Fruit fly (Drosophila melanogaster) whole organism, pupa: ENCODE results near the gene Toll-9.

Experiments used
- CG14655 ChIP-seq: fragments of 200-800 bp; sonication (Bioruptor generic); optimal IDR thresholded peaks from 3 replicates; lab custom pipeline; 2017; ENCODE audit warnings: mild to moderate bottlenecking, missing biosample characterization, missing genetic modification reagents, missing genetic modification characterization
- CG32121 ChIP-seq: fragments of 200-800 bp; sonication (Bioruptor generic); IDR thresholded peaks from 2 replicates; pipeline ENCODE4 v1.3.6; 2022; ENCODE audit warnings: missing biosample characterization, missing genetic modification characterization
- CG4496 ChIP-seq: fragments of 200-800 bp; sonication (Bioruptor generic); IDR thresholded peaks from 3 replicates; pipeline ENCODE4 v1.3.6; 2022; ENCODE audit warnings: missing biosample characterization, missing genetic modification characterization
- Snoo ChIP-seq: fragments of 200-800 bp; sonication (Bioruptor generic); optimal IDR thresholded peaks from 3 replicates; lab custom pipeline; 2017; ENCODE audit warnings: missing biosample characterization, mild to moderate bottlenecking, missing genetic modification characterization, inconsistent platforms

dm6 chr3L:20342334-20342733 is 24.2 kb downstream of the Toll-9 start, which contains the start of gene Spn77Bc:
- no peak for TF ChIP-seq CG4496 (GFP tag; lab: Robert Waterston, UW)
- TF ChIP-seq CG14655 (GFP tag; lab: Kevin White, UChicago), result no peak
- no peak for TF ChIP-seq CG32121 (GFP tag; lab: Robert Waterston, UW)
- TF ChIP-seq Snoo, result no peak
